Fruit fly (Drosophila melanogaster) ovary, adult (tissue): ENCODE results near the gene CG3213.

Experiments used
- CG17801 ChIP-seq: fragments of 200-800 bp; optimal IDR thresholded peaks from 2 replicates; lab custom pipeline; 2019; ENCODE audit warnings: missing biosample characterization, mild to moderate bottlenecking, missing genetic modification characterization, moderate library complexity; ENCODE audit not compliant: partially characterized antibody

CG3213 gene

DNA sequence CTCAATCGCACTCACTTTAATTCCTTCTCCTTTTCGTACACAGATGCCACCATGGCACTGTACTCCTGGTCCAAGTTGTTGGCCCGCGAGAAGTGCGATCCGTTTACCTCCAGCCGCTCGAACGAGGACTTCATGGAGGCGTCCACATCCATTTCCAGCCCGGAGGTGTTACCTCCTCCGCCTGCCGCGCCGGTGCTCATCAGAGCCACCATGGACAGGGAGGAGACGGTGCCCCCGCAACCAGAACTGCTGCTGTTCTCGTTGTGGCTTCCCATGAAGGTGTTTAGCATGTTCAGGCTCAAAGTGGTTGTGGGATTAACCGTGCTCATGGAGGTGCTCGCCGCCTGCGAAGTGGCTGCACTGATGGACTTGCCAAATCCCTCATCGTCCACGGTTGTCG is 24.0 kb downstream of the CG3213 start:
- TF ChIP-seq CG17801 (GFP tag; lab: Kevin White, UChicago): no peak

DNA sequence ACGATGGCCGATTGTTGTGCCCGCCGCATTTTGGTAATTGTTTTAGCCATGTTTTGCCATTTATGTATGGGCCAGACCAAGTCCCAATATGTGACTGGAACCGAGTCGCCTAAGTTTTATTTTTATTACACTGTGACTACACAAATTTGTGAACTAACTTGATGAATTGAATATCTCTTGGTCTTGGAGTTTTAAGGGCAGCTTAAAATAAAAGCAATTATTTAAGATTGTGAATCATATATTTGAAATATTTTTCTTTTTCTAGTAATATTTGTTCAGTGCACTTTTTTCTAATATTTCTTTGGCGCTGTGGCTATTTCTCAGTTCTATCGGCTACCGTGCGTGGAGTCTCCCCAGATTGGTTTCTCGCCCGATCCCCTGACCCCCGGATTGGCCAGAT is 26.0 kb downstream of the CG3213 start:
- no peak for TF ChIP-seq CG17801 (GFP tag; lab: Kevin White, UChicago)

DNA sequence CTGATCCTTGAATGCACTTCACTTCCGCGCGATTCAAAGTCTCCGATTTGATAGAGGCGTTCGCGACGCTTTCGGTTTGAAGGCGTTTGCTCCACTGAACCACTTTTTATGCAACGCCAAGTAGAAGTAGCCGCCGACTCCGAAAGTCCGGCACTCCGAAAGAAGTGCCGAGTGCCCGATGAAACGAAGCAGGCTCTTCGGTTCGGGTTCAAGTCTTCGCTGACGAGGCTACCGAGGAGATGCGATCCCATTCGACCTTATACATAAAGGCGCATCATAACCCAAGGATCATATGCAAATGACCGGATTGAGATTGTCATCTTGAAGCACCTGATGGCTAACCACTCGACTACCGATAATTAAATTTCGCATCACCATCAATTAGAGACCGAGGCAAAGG is 28.5 kb downstream of the CG3213 start, which contains the start of gene CG15414:
Gene CG15414 (minus strand): TSS at position 101 of the 400 bp plus-strand sequence.
- no peak for TF ChIP-seq CG17801 (GFP tag; lab: Kevin White, UChicago)

DNA sequence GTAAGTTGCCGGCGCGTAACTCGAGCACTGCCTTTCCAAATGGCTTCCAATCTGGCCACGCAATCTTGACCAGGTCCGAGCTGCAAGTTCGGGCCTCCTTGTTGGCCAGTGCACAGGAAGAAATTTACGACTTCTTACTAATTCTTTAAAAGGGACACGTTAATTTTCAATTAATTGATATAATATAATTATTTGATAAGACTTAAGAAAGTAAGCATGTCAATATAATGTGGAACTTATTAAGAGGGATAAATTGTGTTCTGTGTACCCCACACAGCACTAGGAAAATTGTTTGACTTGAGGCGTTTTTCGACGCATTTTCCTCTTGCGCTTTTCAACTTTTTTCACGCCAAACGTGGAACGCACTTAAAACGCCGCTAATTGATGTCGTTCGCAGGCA is 33.9 kb downstream of the CG3213 start:
- TF ChIP-seq CG17801 (GFP tag; lab: Kevin White, UChicago): no peak

DNA sequence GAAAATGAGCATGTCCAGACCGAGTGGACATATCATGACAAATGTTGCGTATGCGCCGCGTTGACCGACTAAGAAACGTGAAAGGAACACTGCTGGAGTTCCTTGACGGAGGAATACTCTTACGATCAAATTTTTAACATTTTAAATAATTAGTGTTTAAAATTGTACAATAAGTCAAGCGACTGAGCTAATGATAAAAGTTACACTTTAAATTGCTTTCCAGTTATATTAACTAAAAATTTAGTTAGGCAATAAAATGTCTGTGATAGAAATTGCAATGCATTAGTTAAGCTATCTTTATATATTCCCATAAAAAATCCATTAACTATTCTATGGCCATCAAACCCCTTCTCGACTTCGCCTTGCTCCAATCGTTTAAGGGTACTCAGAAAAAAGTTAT is 34.7 kb downstream of the CG3213 start:
- no peak for TF ChIP-seq CG17801 (GFP tag; lab: Kevin White, UChicago)

DNA sequence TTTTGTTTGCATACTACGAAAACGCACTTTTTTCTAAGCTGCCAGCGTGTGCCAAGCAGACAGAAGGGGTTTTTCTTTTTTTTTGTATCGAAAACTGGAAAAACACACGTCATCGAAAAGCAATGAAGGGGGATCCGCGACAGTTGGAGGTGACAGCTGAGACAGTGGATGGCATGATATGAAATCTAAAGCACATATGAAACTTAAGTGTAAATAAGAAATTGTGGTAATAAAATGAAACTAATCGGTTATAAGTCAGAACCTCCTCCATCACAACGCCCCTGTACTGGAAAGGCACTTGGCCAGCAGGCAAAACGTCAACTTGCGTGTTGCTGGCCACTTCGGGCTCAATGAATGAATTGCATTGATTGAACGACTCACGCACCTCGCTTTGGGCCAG is 35.8 kb downstream of the CG3213 start:
- no peak for TF ChIP-seq CG17801 (GFP tag; lab: Kevin White, UChicago)

DNA sequence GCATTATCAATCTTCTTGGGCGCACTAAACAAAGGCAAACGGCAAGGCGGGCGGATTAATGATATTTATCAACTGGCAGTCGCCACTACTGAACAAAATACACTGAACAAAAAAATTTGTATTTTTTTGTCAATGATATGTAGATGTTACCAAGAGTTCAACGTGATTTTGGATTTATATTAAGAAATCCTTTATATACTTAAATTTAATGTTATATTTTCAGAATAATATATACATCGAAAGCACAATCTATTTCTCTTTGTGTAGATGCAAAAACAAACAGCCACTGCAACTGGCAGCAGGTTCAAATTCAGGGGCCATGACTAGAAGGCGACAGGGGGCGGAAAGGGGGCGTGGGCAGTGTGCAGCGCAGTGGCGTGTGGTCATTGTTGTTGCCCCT is 36.7 kb downstream of the CG3213 start:
- TF ChIP-seq CG17801 (GFP tag; lab: Kevin White, UChicago): no peak

DNA sequence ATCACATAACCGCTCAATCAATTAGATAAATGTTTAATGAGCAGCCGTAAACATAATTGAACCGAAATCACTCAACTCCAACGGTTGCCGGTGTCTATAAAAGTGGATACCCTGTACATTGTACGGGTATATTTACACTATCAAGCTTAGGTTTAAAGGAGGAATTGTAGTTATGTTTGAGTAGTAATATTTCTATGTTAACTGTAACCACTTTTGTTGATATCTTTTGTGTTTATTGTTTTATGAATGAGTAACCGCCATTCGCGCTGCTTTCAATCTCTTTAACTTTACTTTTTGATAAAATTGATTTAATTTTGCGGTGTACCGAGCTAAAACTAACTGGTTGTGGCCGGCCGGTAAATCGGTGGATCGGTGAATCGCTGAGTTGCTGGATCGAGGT is 37.4 kb downstream of the CG3213 start:
- TF ChIP-seq CG17801 (GFP tag; lab: Kevin White, UChicago): no peak

DNA sequence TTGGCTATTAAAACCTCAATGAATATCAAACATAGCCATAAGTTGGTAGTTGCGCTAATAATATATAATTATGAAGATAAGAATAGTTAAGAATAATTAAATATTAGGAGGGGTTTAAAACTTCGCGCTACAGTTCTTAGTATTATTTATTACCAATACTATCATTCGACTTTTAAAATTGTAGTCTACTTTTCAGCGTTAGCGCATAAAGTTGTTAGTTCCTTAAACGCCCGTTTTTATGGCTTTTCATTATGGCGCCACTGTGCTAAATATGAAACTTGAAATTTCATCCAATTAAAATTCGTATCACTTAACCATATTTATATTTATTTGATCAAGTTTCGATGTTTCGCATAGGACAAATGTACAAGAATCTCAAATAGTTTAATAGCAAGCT is 39.0 kb downstream of the CG3213 start:
- no peak for TF ChIP-seq CG17801 (GFP tag; lab: Kevin White, UChicago)

DNA sequence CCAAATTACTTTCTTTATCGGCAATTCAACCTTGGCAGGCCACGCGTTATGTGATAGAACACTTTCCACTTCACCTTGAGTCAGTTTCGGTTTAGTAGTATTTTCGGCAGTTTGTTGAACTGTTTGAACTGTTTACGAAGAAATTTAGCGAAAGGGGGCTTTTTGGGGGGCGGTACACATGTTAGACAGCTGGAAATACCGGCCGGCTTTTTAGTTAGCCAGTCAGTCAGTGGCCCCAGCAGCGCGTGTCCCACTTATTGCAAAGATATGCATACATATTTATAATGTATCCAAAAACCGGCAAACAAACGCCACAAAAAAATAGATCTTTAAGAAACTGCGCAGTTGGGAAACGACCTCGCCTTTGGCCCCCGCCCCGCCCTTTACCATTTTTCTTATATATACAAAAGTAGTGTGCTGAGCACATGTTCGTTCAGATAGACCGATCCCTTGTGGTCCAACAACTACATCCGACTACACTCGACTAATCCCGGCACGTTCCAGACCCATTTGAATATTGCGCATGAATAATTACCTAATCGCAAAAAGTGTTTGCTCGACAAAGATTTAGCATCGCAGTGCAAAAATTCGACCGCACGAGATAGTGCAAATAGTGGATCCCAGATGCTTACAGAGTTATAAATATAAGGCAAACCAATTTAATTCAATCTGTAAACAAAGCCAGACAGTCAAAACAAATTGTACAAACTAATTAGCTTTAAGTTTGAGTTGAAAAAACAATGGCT is 39.6 kb downstream of the CG3213 start:
- TF ChIP-seq CG17801 (GFP tag; lab: Kevin White, UChicago): no peak

DNA sequence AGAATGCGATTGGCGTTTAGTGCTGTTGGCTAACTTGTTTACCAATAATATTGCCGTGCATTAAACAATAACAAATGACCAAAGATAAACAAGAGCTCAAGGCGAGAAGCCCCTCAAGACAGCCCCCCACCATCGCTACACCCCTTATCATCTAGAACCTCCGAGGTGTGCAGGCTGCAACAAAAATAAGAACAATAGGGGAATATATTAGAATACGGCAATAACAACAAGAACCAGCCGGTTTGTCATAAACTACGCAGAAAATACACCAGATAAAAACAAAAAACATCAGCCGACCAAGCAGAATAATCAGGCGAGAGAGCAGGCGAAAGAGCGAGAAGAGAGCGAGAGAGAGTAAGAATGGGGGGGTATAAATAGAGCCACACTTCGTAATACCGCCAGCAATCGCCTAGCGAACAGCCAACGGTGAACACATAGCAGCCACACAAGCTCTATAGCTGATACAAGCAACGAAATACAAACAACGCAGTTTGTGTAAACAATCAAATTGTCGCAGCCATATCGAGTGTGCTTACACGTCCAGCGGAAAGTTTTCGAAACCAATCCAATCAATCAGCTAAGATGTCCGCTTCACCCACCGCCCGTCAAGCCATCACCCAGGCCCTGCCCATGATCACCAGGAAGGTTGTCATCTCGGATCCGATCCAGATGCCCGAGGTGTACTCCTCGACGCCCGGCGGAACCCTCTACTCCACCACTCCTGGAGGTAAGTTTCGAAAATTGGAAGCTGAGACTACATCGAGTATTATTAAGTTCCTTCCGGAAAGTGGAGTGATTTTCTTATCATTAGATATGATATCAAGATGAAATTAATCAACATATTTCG is 41.2 kb downstream of the CG3213 start, which contains the start of gene Thor:
Gene Thor (plus strand): TSS at position 401 of the 847 bp plus-strand sequence.
- TF ChIP-seq CG17801 (GFP tag; lab: Kevin White, UChicago): peak; percentile 75

DNA sequence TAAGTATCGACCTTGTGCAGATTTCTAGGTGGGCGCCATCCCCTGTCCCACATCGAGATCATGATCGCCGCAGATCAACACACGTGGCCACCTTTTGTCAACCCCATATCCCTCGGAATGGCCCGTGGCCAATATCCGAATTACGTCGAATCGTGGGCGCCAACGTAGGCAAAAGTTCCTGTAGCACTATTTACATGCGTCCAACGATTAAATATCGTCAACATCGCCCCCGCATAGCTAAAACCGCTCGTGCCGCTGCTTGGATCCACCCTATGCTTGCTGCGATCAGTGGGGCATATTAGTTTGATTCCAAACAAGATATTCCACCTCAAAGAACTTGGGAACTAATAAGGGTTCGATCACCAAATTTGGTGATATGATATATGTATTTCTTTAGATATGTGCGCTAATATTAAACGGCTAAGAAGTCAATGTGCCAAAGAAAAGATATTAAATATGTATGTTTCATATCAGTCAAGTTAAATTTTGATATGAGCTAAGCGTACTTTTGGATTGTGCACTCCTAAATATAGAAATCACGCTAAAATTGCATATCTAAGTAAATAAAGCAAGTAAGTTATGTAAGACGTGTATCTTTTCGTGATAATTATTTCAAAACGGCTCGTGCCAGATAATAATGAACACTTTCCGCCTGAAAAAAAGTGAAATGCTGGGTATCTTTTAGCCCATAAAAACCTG is 42.2 kb downstream of the CG3213 start:
- TF ChIP-seq CG17801 (GFP tag; lab: Kevin White, UChicago): peak; percentile 5

DNA sequence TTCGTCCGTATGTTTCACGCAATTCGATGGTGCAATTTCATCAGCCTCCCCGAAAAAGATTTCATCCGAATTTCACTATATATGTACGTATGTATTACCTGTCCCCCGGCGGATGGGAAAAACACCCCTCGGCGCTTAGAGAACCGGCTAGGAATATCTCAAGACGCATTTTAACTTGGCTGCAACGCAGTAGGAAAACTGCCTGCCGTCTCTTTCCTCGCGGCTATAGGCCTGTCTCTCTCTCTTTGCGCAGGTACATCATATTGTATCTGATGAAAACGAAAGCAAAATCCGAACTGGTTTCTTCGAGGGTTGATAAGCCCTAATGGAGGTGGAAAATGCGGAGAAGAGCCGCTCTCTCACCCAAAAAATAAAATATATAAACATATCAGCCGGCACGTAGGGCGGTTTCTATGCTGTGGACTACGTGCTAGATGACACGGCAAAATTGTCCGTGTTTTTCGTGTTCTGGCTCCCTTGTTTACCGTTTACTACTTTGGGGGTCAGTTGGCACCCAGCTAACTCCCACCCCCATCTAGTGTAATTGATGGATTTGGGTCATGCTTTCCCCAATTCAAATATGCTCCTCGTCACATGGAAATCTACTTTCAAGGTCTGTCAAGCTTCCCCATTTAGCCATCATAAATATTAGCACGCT is 42.9 kb downstream of the CG3213 start:
- no peak for TF ChIP-seq CG17801 (GFP tag; lab: Kevin White, UChicago)

DNA sequence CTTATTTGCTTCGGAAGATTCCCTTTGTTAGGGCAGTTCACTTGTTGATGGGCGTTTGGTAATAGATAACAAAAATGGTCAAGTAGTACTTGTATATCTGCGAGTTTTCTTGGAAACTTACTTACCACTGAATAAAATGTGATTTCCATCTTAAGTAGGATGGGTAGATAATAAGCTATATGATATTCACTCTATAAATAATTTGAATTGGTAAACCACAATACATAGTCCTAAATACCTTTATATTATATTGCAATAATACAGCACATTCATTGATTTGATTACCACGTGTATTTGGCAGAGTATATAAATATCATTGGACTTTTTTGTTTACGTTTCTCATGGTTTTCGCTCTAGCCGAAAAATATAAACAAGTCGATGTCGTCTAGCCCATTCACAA is 43.5 kb downstream of the CG3213 start:
- peak; percentile 8 for TF ChIP-seq CG17801 (GFP tag; lab: Kevin White, UChicago)

DNA sequence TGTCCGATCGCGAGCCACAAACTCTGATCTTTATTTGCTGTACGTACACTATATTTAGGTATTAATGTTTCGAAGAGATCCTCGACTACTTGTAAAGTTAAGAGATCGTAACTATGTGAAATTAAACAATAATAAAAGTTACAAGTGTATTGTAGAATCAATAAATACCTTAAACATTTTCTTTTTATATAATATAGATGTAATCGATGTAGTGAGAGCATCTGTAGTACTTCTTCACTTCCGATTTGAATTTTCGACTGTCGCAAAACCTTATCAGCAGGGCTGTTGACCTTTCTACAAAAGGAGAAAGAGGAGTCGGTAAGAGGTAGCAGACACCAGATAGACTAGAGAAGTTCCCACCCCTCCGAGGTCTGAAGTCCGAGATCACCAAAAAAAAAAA is 44.3 kb downstream of the CG3213 start:
- TF ChIP-seq CG17801 (GFP tag; lab: Kevin White, UChicago): no peak
